Worm (Caenorhabditis elegans): ENCODE results near the gene aat-4.

DNA sequence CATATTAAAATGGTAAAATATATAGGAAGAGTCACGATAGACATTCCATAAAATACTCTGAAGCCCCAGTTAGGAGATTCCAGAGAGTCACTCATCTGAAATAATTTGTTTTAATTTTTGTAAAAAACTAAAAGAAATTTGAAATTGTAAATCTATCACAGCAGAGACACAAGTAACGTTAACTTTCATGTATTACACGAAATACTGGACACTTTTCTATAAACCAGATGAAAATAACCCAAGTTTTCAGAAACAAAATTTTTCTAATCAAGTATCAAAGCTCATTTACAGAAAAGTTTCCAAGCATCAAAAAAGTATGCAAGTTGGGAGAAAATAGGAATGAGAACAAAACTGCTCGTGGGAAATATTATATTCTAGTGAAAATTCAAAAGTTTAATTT is 22.7 kb upstream of the aat-4 start, which contains the start of gene srv-27:
- no peak for TF ChIP-seq tbx-2 (tag; optimal IDR thresholded peaks at IDR 0.05)
- TF ChIP-seq fkh-10 (GFP tag; optimal IDR thresholded peaks at IDR 0.05): no peak
- no peak for TF ChIP-seq C16A3.4 (tag; optimal IDR thresholded peaks at IDR 0.05)
- no peak for TF ChIP-seq zip-4 (GFP tag; optimal IDR thresholded peaks at IDR 0.05)
- no peak for TF ChIP-seq ztf-11 (tag; optimal IDR thresholded peaks at IDR 0.05)
- no peak for TF ChIP-seq hlh-17 (GFP tag; optimal IDR thresholded peaks at IDR 0.05; ENCODE audit: borderline replicate concordance)
- TF ChIP-seq alr-1 (tag; optimal IDR thresholded peaks at IDR 0.05; ENCODE audit: borderline replicate concordance): no peak
- TF ChIP-seq fos-1 (tag; optimal IDR thresholded peaks at IDR 0.05): no peak
- TF ChIP-seq aha-1 (tag; optimal IDR thresholded peaks at IDR 0.05): no peak
- no peak for TF ChIP-seq mep-1 (tag; optimal IDR thresholded peaks at IDR 0.05)
- no peak for TF ChIP-seq pag-3 (tag; optimal IDR thresholded peaks at IDR 0.05; ENCODE audit: borderline replicate concordance, insufficient read depth)
- no peak for TF ChIP-seq efl-3 (GFP tag; optimal IDR thresholded peaks at IDR 0.05)
- no peak for TF ChIP-seq elt-3 (tag; optimal IDR thresholded peaks at IDR 0.05)
- no peak for TF ChIP-seq unc-62 (GFP tag; optimal IDR thresholded peaks at IDR 0.05)

All from whole organism, L1 larva.